Worm (Caenorhabditis elegans): ENCODE measurements around the gene C17G1.14.

DNA sequence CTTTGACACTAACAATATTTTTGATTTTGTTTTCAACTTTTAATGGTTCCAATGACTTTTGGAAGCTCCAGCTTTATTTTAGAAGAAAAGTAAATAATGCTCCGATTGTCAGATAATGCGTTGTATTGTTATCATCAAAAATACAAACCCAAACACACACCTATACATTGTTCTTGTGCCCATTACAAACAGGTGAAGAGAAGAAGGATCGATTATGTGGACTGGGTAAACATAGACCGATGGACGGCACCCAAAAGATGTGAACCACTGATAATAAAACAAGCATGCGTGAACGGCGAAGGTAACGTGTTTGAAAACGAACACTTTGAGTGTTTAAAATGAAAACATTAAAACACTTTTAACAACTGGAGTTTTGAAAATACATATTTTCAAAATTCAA lies 48.6 kb downstream of the C17G1.14 start:
- TF ChIP-seq nhr-237 (tag; optimal IDR thresholded peaks at IDR 0.05) (no peak), tbx-8 (GFP tag; optimal IDR thresholded peaks at IDR 0.05) (no peak), nhr-76 (tag; optimal IDR thresholded peaks at IDR 0.05) (no peak), lsy-2 (tag; optimal IDR thresholded peaks at IDR 0.05) (no peak), nhr-2 (tag; optimal IDR thresholded peaks at IDR 0.05) (no peak), lin-13 (tag; optimal IDR thresholded peaks at IDR 0.05) (no peak), ztf-11 (tag; optimal IDR thresholded peaks at IDR 0.05) (no peak), ces-1 (GFP tag; optimal IDR thresholded peaks at IDR 0.05) (no peak), pha-4 (tag; optimal IDR thresholded peaks at IDR 0.05) (peak; percentile 28)
